Fruit fly (Drosophila melanogaster): ENCODE data around the gene glo.

glo gene

dm6 chr3R:11851939-11852338 is 32.7 kb upstream of the glo start (continued):
- TF ChIP-seq B-H1 (GFP tag; IDR thresholded peaks at IDR 0.05) (no peak), NfI (GFP tag; optimal IDR thresholded peaks at IDR 0.05) (no peak), CG7372 (GFP tag; IDR thresholded peaks at IDR 0.05) (no peak), CG13424 (tag; optimal IDR thresholded peaks at IDR 0.05) (peak; percentile 71), twi (tag; optimal IDR thresholded peaks at IDR 0.05) (peak; percentile 46), CG2875 (GFP tag; optimal IDR thresholded peaks at IDR 0.05) (peak; percentile 60), ab (GFP tag; optimal IDR thresholded peaks at IDR 0.05) (no peak), zfh1 (GFP tag; IDR thresholded peaks at IDR 0.05) (0 out of 3 replicates have a peak, but pooled peaks have one; percentile 20), HLH3B (GFP tag; IDR thresholded peaks at IDR 0.05) (peak; percentile 49), CG33557 (GFP tag; optimal IDR thresholded peaks at IDR 0.05) (peak; percentile 25), sisA (GFP tag; IDR thresholded peaks at IDR 0.05) (peak; percentile 43; the same call in 1 of the 2 replicates), MTF-1 (GFP tag; optimal IDR thresholded peaks at IDR 0.05; ENCODE audit: borderline replicate concordance) (peak; percentile 8), CG10366 (GFP tag; IDR thresholded peaks at IDR 0.05) (peak; percentile 47), cwo (GFP tag; optimal IDR thresholded peaks at IDR 0.05) (no peak), CG15269 (tag; optimal IDR thresholded peaks at IDR 0.05) (peak; percentile 42), Dbx (GFP tag; IDR thresholded peaks at IDR 0.05) (no peak), bsh (GFP tag; optimal IDR thresholded peaks at IDR 0.05) (peak in 1 of 2 experiments; percentile 92), CG11560 (tag; IDR thresholded peaks at IDR 0.05) (no peak), Eip74EF (GFP tag; optimal IDR thresholded peaks at IDR 0.05) (peak in 1 of 2 experiments; percentile 78), Camta (GFP tag; optimal IDR thresholded peaks at IDR 0.05) (no peak), CG10959 (GFP tag; IDR thresholded peaks at IDR 0.05) (no peak), CG12769 (tag; optimal IDR thresholded peaks at IDR 0.05) (peak; percentile 34), Ssrp (tag; optimal IDR thresholded peaks at IDR 0.05) (peak; percentile 76), CG17186 (GFP tag; optimal IDR thresholded peaks at IDR 0.05) (no peak), tap (tag; optimal IDR thresholded peaks at IDR 0.05) (peak; percentile 68), ase (GFP tag; IDR thresholded peaks at IDR 0.05) (peak; percentile 35; the same call in 1 of the 3 replicates), phol (tag; optimal IDR thresholded peaks at IDR 0.05) (peak; percentile 82), CG9876 (GFP tag; optimal IDR thresholded peaks at IDR 0.05) (no peak), insv (GFP tag; optimal IDR thresholded peaks at IDR 0.05) (no peak), CG11093 (GFP tag; IDR thresholded peaks at IDR 0.05) (0 out of 3 replicates have a peak, but pooled peaks have one; percentile 10), nerfin-1 (tag; optimal IDR thresholded peaks at IDR 0.05) (peak; percentile 65), CG1529 (GFP tag; optimal IDR thresholded peaks at IDR 0.05) (peak; percentile 20), Vsx1 (GFP tag; optimal IDR thresholded peaks at IDR 0.05) (no peak), CG13123 (GFP tag; optimal IDR thresholded peaks at IDR 0.05) (no peak), Pdp1 (GFP tag; optimal IDR thresholded peaks at IDR 0.05) (no peak), CG2678 (tag; optimal IDR thresholded peaks at IDR 0.05) (peak; percentile 72), CG14710 (tag; optimal IDR thresholded peaks at IDR 0.05) (peak; percentile 74), CG12659 (GFP tag; optimal IDR thresholded peaks at IDR 0.05) (peak; percentile 4), az2 (GFP tag; optimal IDR thresholded peaks at IDR 0.05) (no peak), Fer2 (tag; optimal IDR thresholded peaks at IDR 0.05) (no peak), tin (GFP tag; optimal IDR thresholded peaks at IDR 0.05) (peak; percentile 11), CG10462 (GFP tag; optimal IDR thresholded peaks at IDR 0.05) (no peak), CG9437 (GFP tag; optimal IDR thresholded peaks at IDR 0.05) (peak; percentile 9), CG9797 (GFP tag; optimal IDR thresholded peaks at IDR 0.05) (no peak), tio (GFP tag; optimal IDR thresholded peaks at IDR 0.05) (no peak), CG10209 (GFP tag; optimal IDR thresholded peaks at IDR 0.05) (peak; percentile 29), CG12391 (tag; optimal IDR thresholded peaks at IDR 0.05) (peak; percentile 74), CG17568 (GFP tag; optimal IDR thresholded peaks at IDR 0.05) (peak; percentile 6), CG7839 (tag; optimal IDR thresholded peaks at IDR 0.05) (peak; percentile 73)
